Worm (Caenorhabditis elegans) whole organism, early embryonic: ENCODE results near the gene odr-8.

Source experiments
- hmg-4 ChIP-seq: fragments of 200-800 bp; sonication (Bioruptor generic); optimal IDR thresholded peaks from 2 replicates; lab custom pipeline; 2018; ENCODE audit warnings: mild to moderate bottlenecking, missing genetic modification characterization, missing compliant biosample characterization

The odr-8 gene

DNA sequence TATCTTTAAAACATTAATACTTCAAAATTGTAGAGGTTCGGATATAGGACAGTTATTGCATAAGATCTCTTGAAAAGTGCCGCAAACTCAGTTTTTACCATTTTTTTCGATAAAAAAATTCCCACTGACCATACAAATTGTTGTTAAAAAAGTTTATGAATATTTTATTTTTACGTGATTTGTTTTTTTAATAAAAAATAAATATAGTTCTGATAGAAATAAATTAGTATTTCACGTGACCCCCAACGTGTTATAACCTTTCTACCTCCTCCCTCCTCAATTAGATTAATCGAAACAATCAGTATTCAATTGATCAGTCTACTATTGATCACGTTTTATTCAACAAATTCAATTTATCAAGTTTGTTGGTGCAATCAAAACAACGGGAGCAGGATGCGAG is 51.1 kb downstream of the odr-8 start, which contains the start of gene C01G5.4:
Gene C01G5.4, plus strand, starts transcription at position 301 of the 400 bp plus-strand sequence.
- no peak for TF ChIP-seq hmg-4 (GFP tag; lab: Kevin White, UChicago)
